Worm (Caenorhabditis elegans): ENCODE results near the gene C18A3.11.

DNA sequence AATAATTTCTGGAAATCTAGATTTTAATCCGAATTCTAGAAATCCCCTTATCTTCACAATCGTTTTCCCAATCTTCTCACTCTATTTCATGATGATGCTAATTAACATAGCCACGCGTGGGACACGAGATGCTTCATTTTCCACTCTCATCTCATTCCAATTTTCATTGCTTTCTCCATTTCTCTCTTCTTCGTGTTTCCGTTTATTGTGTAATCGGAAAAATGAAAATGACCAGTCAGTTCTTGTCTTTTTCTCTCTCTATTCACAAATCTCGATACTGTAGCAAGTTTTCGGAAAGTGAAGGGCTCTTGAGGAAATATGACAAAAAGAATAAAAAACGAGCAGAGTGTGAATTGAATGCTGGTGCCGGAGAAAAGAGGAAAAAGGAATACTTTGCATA, 26.4 kb upstream of the C18A3.11 start:
- TF ChIP-seq pha-4 (tag; optimal IDR thresholded peaks at IDR 0.05): no peak
- TF ChIP-seq nhr-28 (tag; optimal IDR thresholded peaks at IDR 0.05): no peak
- TF ChIP-seq snpc-4 (tag; optimal IDR thresholded peaks at IDR 0.05): no peak
- no peak for TF ChIP-seq nhr-76 (tag; optimal IDR thresholded peaks at IDR 0.05)
- no peak for TF ChIP-seq unc-62 (GFP tag; optimal IDR thresholded peaks at IDR 0.05)

Data from whole organism, mixed stage, embryonic.